Fruit fly (Drosophila melanogaster) whole organism, embryonic: ENCODE results near the gene kni.

Experiments used
- BtbVII ChIP-seq: fragments of 200-800 bp; sonication (Bioruptor generic); optimal IDR thresholded peaks from 3 replicates; lab custom pipeline; 2017; ENCODE audit warnings: missing biosample characterization, mild to moderate bottlenecking, missing genetic modification characterization
- C15 ChIP-seq: fragments of 200-800 bp; sonication (Bioruptor generic); IDR thresholded peaks from 3 replicates; pipeline ENCODE4 v1.3.6; 2022; ENCODE audit warnings: missing biosample characterization, missing genetic modification characterization
- CG8478 ChIP-seq: fragments of >200 bp; optimal IDR thresholded peaks from 2 replicates; lab custom pipeline; 2018
- Fer2 ChIP-seq: fragments of 200-800 bp; sonication (Bioruptor generic); optimal IDR thresholded peaks from 2 replicates; lab custom pipeline; 2018; ENCODE audit warnings: missing biosample characterization, mild to moderate bottlenecking, missing genetic modification characterization, moderate library complexity
- Hr51 ChIP-seq, 2 experiments: fragments of 200-800 bp; sonication (Bioruptor generic); optimal IDR thresholded peaks; 2 replicates in 1 of 2; 3 replicates in 1 of 2; lab custom pipeline; 2016 to 2018; ENCODE audit warnings: missing biosample characterization in 2 of 2, missing genetic modification characterization in 2 of 2, mild to moderate bottlenecking in 1 of 2, moderate library complexity in 1 of 2
- dan ChIP-seq: fragments of 200-800 bp; sonication (Bioruptor generic); IDR thresholded peaks from 2 replicates; pipeline ENCODE4 v1.3.6; 2022; ENCODE audit warnings: missing biosample characterization, missing genetic modification characterization
- gsb-n ChIP-seq: fragments of 200-800 bp; sonication (Bioruptor generic); optimal IDR thresholded peaks from 3 replicates; lab custom pipeline; 2018; ENCODE audit warnings: missing biosample characterization, mild to moderate bottlenecking, missing genetic modification characterization
- slbo ChIP-seq: fragments of 200-800 bp; sonication (Bioruptor generic); IDR thresholded peaks from 2 replicates; pipeline ENCODE4 v1.3.6; 2022; ENCODE audit warnings: missing biosample characterization, missing genetic modification characterization

- TF ChIP-seq Fer2 (tag; lab: Kevin White, UChicago) (no peak), slbo (GFP tag; lab: Robert Waterston, UW) (no peak), C15 (GFP tag; lab: Robert Waterston, UW) (no peak), BtbVII (GFP tag; lab: Kevin White, UChicago) (no peak), gsb-n (tag; lab: Kevin White, UChicago) (no peak), Hr51 (GFP tag; optimal IDR thresholded peaks at IDR 0.05; lab: Kevin White, UChicago) (no peak), dan (GFP tag; lab: Robert Waterston, UW) (no peak), CG8478 (lab: Kevin White, UChicago) (no peak)
Measured at dm6 chr3L:20692516-20692915, 2.7 kb downstream of the kni start.
